Fruit fly (Drosophila melanogaster) S2 (cell line): ENCODE measurements around the gene mil.
"Not testable (repeated sequence)": the region's sequence is repeated elsewhere in the genome, so short reads cannot be mapped to it uniquely, and the experiment has no call there.

Source experiments
- CG8478 ChIP-seq: fragments of >200 bp; optimal IDR thresholded peaks from 2 replicates; lab custom pipeline; 2018
- CTCF ChIP-seq, 2 experiments: fragments of >200 bp; optimal IDR thresholded peaks; 2 replicates each; lab custom pipeline; 2018

DNA sequence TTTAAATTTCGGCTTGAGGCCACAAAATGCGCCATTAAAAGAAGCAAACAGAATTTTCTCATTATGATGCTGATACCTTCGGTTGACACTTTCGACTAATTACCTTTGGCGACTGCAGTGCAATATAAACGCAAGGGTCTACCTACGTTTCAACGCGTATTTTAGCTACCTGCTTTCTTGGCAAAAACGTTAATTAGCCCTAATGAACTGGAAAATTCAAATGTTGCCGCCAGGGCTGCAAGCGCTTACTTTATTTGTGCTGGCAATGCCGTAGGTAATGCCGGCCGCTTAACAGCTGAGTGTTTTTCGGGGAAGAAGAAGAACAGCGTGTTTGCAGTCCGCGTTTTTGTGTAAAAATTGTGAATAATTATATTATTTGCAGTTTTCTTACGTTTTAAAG is 50.9 kb downstream of the mil start, which contains the start of the genes CG31131 and CG4849:
- not testable (repeated sequence) for TF ChIP-seq CG8478 (lab: Kevin White, UChicago); CTCF (optimal IDR thresholded peaks at IDR 0.05; lab: Kevin White, UChicago)
